Worm (Caenorhabditis elegans): ENCODE results near the gene T07G12.3.

ce11 chrIV:10505016-10505415 lies 28.7 kb upstream of the T07G12.3 start:
- TF ChIP-seq ztf-11 (tag; optimal IDR thresholded peaks at IDR 0.05): no peak
- no peak for TF ChIP-seq unc-62 (GFP tag; optimal IDR thresholded peaks at IDR 0.05)
- no peak for TF ChIP-seq snpc-4 (tag; optimal IDR thresholded peaks at IDR 0.05)
- no peak for TF ChIP-seq fos-1 (tag; optimal IDR thresholded peaks at IDR 0.05)
- TF ChIP-seq fkh-10 (GFP tag; optimal IDR thresholded peaks at IDR 0.05): no peak
- TF ChIP-seq nhr-28 (tag; optimal IDR thresholded peaks at IDR 0.05): no peak
- TF ChIP-seq elt-1 (tag; optimal IDR thresholded peaks at IDR 0.05): no peak
- no peak for TF ChIP-seq zag-1 (tag; optimal IDR thresholded peaks at IDR 0.05)
